Fruit fly (Drosophila melanogaster) whole organism, prepupa: ENCODE results near the gene CG7384.

Experiments
- CG11762 ChIP-seq: fragments of 200-800 bp; sonication (Bioruptor generic); optimal IDR thresholded peaks from 3 replicates; lab custom pipeline; 2016; ENCODE audit warnings: missing biosample characterization, missing genetic modification characterization; ENCODE audit not compliant: insufficient read depth
- CG15336 ChIP-seq: fragments of 200-800 bp; sonication (Bioruptor generic); IDR thresholded peaks from 2 replicates; pipeline ENCODE4 v1.3.6; 2022; ENCODE audit warnings: missing biosample characterization, missing genetic modification characterization
- CG16779 ChIP-seq: fragments of 200-800 bp; sonication (Bioruptor generic); optimal IDR thresholded peaks from 3 replicates; lab custom pipeline; 2017; ENCODE audit warnings: missing biosample characterization, mild to moderate bottlenecking, missing genetic modification characterization
- CG32006 ChIP-seq: fragments of 200-800 bp; sonication (Bioruptor generic); optimal IDR thresholded peaks from 3 replicates; lab custom pipeline; 2017; ENCODE audit warnings: missing biosample characterization, mild to moderate bottlenecking, missing genetic modification characterization
- CG34406 ChIP-seq: fragments of 200-800 bp; sonication (Bioruptor generic); optimal IDR thresholded peaks from 3 replicates; lab custom pipeline; 2016; ENCODE audit warnings: missing biosample characterization, missing genetic modification characterization
- CG6854 ChIP-seq: fragments of 200-800 bp; sonication (Bioruptor generic); optimal IDR thresholded peaks from 2 replicates; lab custom pipeline; 2017; ENCODE audit warnings: missing biosample characterization, mild to moderate bottlenecking, missing genetic modification characterization
- CG8632 ChIP-seq: fragments of 200-800 bp; sonication (Bioruptor generic); optimal IDR thresholded peaks from 3 replicates; lab custom pipeline; 2016; ENCODE audit warnings: missing biosample characterization, missing genetic modification characterization
- Eip78C ChIP-seq: fragments of 200-800 bp; sonication (Bioruptor generic); peaks from one replicate; lab custom pipeline; 2016; ENCODE audit warnings: missing biosample characterization, missing genetic modification characterization
- Ets96B ChIP-seq: fragments of 200-800 bp; optimal IDR thresholded peaks from 2 replicates; lab custom pipeline; 2019; ENCODE audit warnings: missing biosample characterization, mild to moderate bottlenecking, missing genetic modification characterization, moderate library complexity
- Lpt ChIP-seq: fragments of 200-800 bp; sonication (Bioruptor generic); optimal IDR thresholded peaks from 3 replicates; lab custom pipeline; 2016; ENCODE audit warnings: missing biosample characterization, missing genetic modification characterization
- Sox14 ChIP-seq: fragments of 200-800 bp; sonication (Bioruptor generic); optimal IDR thresholded peaks from 3 replicates; lab custom pipeline; 2016; ENCODE audit warnings: missing biosample characterization, missing genetic modification characterization
- acj6 ChIP-seq: fragments of 200-800 bp; sonication (Bioruptor generic); optimal IDR thresholded peaks from 3 replicates; lab custom pipeline; 2016; ENCODE audit warnings: missing biosample characterization, missing genetic modification characterization
- esn ChIP-seq: fragments of 200-800 bp; sonication (Bioruptor generic); optimal IDR thresholded peaks from 2 replicates; lab custom pipeline; 2016; ENCODE audit warnings: missing biosample characterization, mild to moderate bottlenecking, missing genetic modification characterization, moderate library complexity

DNA sequence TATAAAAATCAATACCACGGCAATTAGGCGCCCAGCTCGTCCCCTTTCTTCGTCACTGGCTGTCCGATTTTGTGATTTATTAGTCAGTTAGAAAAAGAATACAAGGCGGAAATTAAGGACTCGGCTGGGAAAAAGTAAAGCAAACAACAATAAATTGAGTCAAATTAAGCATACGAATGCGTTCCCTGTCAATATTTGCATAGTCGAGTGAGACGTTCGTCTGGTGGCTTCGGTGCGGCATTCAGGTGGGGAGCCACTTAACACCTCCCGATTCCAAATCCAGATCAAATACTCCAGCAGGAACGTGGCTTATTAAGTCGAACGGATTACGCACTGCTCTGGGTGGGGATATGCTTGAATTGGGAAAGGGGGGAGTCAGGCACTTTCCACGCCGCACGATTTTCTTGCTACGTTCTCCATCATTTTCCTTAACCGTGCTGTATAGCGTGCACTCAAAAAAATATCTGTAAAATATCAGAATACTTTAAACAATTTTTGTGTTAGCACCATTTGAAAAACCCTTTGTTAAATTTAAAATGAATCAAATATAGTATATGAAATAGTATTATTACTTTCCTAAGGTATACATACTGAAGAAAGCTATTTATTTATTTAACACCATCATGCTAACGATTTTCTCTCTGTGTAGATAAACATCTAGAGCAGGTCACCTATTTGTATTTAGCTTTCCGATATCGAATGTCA lies 32.9 kb upstream of the CG7384 start:
- TF ChIP-seq CG32006 (GFP tag; lab: Kevin White, UChicago) = peak; percentile 10
- no peak for TF ChIP-seq CG34406 (GFP tag; lab: Kevin White, UChicago)
- TF ChIP-seq CG16779 = no peak
- TF ChIP-seq CG11762 (GFP tag; lab: Kevin White, UChicago) = no peak
- peak; percentile 22; the same call in 1 of the 2 replicates for TF ChIP-seq CG15336 (GFP tag; lab: Robert Waterston, UW)
- TF ChIP-seq CG6854 (GFP tag; lab: Kevin White, UChicago) = no peak
- TF ChIP-seq Sox14 (GFP tag; lab: Kevin White, UChicago) = no peak
- no peak for TF ChIP-seq CG8632 (GFP tag; lab: Kevin White, UChicago)
- TF ChIP-seq Lpt (GFP tag; lab: Kevin White, UChicago) = no peak
- TF ChIP-seq Eip78C = no peak
- TF ChIP-seq acj6 (GFP tag; lab: Kevin White, UChicago) = no peak
- TF ChIP-seq Ets96B (tag; lab: Kevin White, UChicago) = no peak
- no peak for TF ChIP-seq esn (GFP tag; lab: Kevin White, UChicago)
